Worm (Caenorhabditis elegans): ENCODE measurements around the gene idi-1.
A peak's percentile ranks its signal among the peaks of the same experiment; 100 is the strongest.

Gene idi-1

DNA sequence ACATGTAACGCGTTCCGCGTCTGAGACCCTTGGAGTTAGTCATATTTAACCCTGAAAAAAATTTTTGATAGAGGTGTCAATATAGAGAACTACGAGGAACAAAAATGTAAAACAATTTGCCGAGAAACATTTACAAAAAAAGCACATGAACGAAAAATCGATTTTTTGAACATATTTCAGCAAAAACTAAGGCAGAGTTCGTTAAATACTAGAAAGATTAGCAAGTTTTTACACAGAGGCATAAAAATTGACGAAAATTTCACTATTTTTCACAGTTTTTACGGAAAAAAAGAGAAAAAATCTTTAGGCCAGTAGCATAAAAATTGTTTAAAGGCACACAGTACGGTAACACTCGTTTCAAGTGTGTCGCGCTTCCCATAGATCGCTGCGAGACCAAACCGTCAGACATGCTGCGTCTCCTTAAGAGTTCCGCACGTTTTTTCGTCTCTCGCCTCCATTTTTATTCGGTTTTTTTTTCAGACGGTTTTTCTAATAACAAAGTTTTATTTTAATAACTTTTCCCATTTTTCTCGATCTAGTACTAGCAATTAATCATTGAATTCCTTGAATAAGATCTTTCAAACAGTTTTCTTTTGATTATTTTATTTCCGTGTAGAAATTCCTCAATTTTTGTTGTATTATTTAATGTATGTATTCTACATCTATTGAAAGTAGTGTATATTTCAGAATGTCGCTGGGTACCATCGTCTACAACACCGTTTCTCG is 38.8 kb downstream of the idi-1 start, which contains the start of the genes rpl-21 and C14B9.10 (continued):
- TF ChIP-seq dpl-1 (GFP tag; optimal IDR thresholded peaks at IDR 0.05) (peak; percentile 75 to 80 (median 78)), aly-2 (tag; optimal IDR thresholded peaks at IDR 0.05) (peak; percentile 83), fkh-8 (tag; optimal IDR thresholded peaks at IDR 0.05) (peak; percentile 68), ces-1 (GFP tag; optimal IDR thresholded peaks at IDR 0.05) (no peak), fkh-4 (tag; optimal IDR thresholded peaks at IDR 0.05; ENCODE audit: borderline replicate concordance) (no peak), lin-39 (tag; optimal IDR thresholded peaks at IDR 0.05) (peak; percentile 69), efl-3 (GFP tag; optimal IDR thresholded peaks at IDR 0.05) (no peak), fkh-10 (GFP tag; optimal IDR thresholded peaks at IDR 0.05) (no peak), dsc-1 (tag; optimal IDR thresholded peaks at IDR 0.05) (peak; percentile 73), Y116A8C.19 (tag; optimal IDR thresholded peaks at IDR 0.05; ENCODE audit: borderline replicate concordance) (no peak), ceh-90 (tag; optimal IDR thresholded peaks at IDR 0.05) (no peak), sox-4 (tag; optimal IDR thresholded peaks at IDR 0.05) (peak; percentile 33), isw-1 (GFP tag; IDR thresholded peaks at IDR 0.05) (peak; percentile 86), irx-1 (tag; optimal IDR thresholded peaks at IDR 0.05) (peak; percentile 56), unc-62 (GFP tag; optimal IDR thresholded peaks at IDR 0.05) (no peak), elt-3 (tag; optimal IDR thresholded peaks at IDR 0.05) (peak in 2 of 6 experiments; percentile 41 to 73), pax-3 (tag; optimal IDR thresholded peaks at IDR 0.05) (peak; percentile 37), ceh-82 (tag; optimal IDR thresholded peaks at IDR 0.05) (peak; percentile 73 to 88 (median 77)), ceh-8 (GFP tag; optimal IDR thresholded peaks at IDR 0.05) (no peak), ztf-11 (tag; optimal IDR thresholded peaks at IDR 0.05) (peak in 1 of 2 experiments; percentile 13), skn-1 (tag; optimal IDR thresholded peaks at IDR 0.05) (peak; percentile 85), tlp-1 (tag; optimal IDR thresholded peaks at IDR 0.05) (no peak), hlh-17 (GFP tag; optimal IDR thresholded peaks at IDR 0.05; ENCODE audit: borderline replicate concordance) (no peak), lin-15B (tag; optimal IDR thresholded peaks at IDR 0.05) (peak; percentile 78), nhr-20 (tag; optimal IDR thresholded peaks at IDR 0.05) (peak; percentile 85), pag-3 (tag; optimal IDR thresholded peaks at IDR 0.05; ENCODE audit: borderline replicate concordance, insufficient read depth) (no peak), C34B4.2 (tag; optimal IDR thresholded peaks at IDR 0.05) (no peak), fos-1 (tag; optimal IDR thresholded peaks at IDR 0.05) (peak; percentile 76), nhr-47 (tag; optimal IDR thresholded peaks at IDR 0.05) (peak; percentile 86), nhr-85 (tag) (peak; percentile 95), unc-98 (GFP tag; IDR thresholded peaks at IDR 0.05) (no peak), lin-35 (GFP tag; optimal IDR thresholded peaks at IDR 0.05) (peak; percentile 84 to 89), tbx-2 (tag; optimal IDR thresholded peaks at IDR 0.05) (peak; percentile 83), lin-14 (GFP tag; optimal IDR thresholded peaks at IDR 0.05) (peak; percentile 77)

DNA sequence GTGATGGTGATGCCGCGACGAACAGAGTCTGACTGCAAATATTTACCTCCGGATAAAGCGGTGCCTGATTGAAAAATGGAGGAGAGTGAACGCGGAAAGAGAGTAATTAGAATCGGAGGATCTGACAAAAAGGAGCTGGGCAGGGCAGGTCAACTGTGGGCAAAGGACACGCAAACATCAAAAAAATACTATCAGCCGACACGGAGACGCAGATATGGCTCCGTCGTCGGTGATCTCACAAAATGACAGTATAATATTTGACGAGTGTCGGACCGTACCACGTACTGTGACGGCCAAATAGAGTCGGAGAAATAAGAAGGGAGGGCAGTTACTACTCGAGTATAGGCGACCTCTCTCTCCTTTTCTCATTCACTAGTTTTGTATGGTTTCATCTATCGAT is 41.0 kb downstream of the idi-1 start:
- TF ChIP-seq tbx-2 (tag; optimal IDR thresholded peaks at IDR 0.05) (peak; percentile 1), nhr-85 (tag) (peak; percentile 5), lin-14 (GFP tag; optimal IDR thresholded peaks at IDR 0.05) (peak; percentile 22), F16B12.6 (tag; optimal IDR thresholded peaks at IDR 0.05) (no peak), lsy-2 (tag; optimal IDR thresholded peaks at IDR 0.05) (peak in 1 of 2 experiments; percentile 43), ceh-88 (GFP tag; IDR thresholded peaks at IDR 0.05) (0 out of 2 replicates have a peak, but pooled peaks have one; percentile 18), lin-39 (tag; optimal IDR thresholded peaks at IDR 0.05) (no peak), nhr-19 (GFP tag; conservative IDR thresholded peaks at IDR 0.05) (peak; percentile 25; the same call in 1 of the 2 replicates), mdl-1 (tag; optimal IDR thresholded peaks at IDR 0.05) (no peak)

All from whole organism, L1 larva.